Worm (Caenorhabditis elegans) whole organism, young adult: ENCODE results near the gene msi-1.

ENCODE experiments used
- ama-1 ChIP-seq, 3 experiments: fragments of 150-350 bp in 1 of 3; sonication (generic microtip) in 2 of 3; optimal IDR thresholded peaks; 2 replicates each; lab custom pipeline; 2014 to 2018; ENCODE audit warnings: missing biosample characterization in 2 of 3, missing genetic modification characterization in 2 of 3, missing genetic modification reagents in 2 of 3
- ceh-79 ChIP-seq: sonication (generic microtip); optimal IDR thresholded peaks from 2 replicates; lab custom pipeline; 2017; ENCODE audit warnings: mild to moderate bottlenecking, missing genetic modification characterization, missing compliant biosample characterization
- ets-4 ChIP-seq: fragments of 200-800 bp; sonication (Bioruptor generic); optimal IDR thresholded peaks from 2 replicates; lab custom pipeline; 2018; ENCODE audit warnings: mild to moderate bottlenecking, missing genetic modification characterization, missing compliant biosample characterization
- lin-40 ChIP-seq: sonication (generic microtip); optimal IDR thresholded peaks from 2 replicates; lab custom pipeline; 2016; ENCODE audit warnings: missing genetic modification characterization, mild to moderate bottlenecking, missing compliant biosample characterization, missing genotype, missing genetic modification reagents
- pha-4 ChIP-seq: fragments of 150-350 bp; sonication (generic microtip); optimal IDR thresholded peaks from 2 replicates; lab custom pipeline; 2014; ENCODE audit warnings: missing biosample characterization, missing genetic modification reagents, missing genetic modification characterization
- unc-62 ChIP-seq: fragments of 150-350 bp; optimal IDR thresholded peaks from 2 replicates; lab custom pipeline; 2014; ENCODE audit warnings: missing biosample characterization, missing genetic modification reagents, missing genetic modification characterization

DNA sequence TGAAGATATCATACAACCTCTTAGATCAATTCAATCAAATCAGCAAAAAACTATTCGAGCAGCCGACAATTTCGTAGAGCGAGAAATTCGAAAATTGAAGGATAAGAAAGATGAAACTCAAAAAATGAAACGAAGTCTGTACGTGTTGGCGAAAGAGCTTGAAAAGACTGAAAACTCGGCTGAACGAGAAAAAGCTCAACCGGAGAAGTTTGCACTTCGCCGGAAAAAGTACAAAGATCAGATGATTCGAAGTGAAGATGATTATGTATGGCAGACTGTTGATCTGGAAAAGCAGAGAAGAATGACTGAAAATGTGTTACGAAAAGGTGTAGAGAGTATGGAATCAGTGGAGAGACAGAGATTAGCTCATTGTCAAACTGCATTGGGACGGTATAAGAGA, 36.9 kb upstream of the msi-1 start:
- TF ChIP-seq ama-1 (optimal IDR thresholded peaks at IDR 0.05; lab: Kevin White, UChicago) (no peak), ama-1 (GFP tag; optimal IDR thresholded peaks at IDR 0.05; lab: Kevin White, UChicago) (no peak), lin-40 (tag; lab: Kevin White, UChicago) (no peak), unc-62 (GFP tag; lab: Kevin White, UChicago) (no peak), ets-4 (GFP tag; lab: Kevin White, UChicago) (no peak), ceh-79 (tag; lab: Kevin White, UChicago) (no peak), pha-4 (tag; lab: Kevin White, UChicago) (no peak)
